Fruit fly (Drosophila melanogaster) whole organism, embryonic: ENCODE data around the gene CG32073.

Experiments used
- ATbp ChIP-seq: fragments of 200-800 bp; sonication (Bioruptor generic); optimal IDR thresholded peaks from 2 replicates; lab custom pipeline; 2017; ENCODE audit warnings: missing biosample characterization, mild to moderate bottlenecking, missing genetic modification characterization, missing genetic modification reagents
- Abd-B ChIP-seq: fragments of 200-800 bp; sonication (Bioruptor generic); optimal IDR thresholded peaks from 2 replicates; lab custom pipeline; 2018; ENCODE audit warnings: missing biosample characterization, mild to moderate bottlenecking, missing genetic modification characterization, moderate library complexity
- B-H1 ChIP-seq: fragments of 200-800 bp; sonication (Bioruptor generic); IDR thresholded peaks from 3 replicates; pipeline ENCODE4 v1.3.6; 2022; ENCODE audit warnings: missing biosample characterization, missing genetic modification characterization
- CG1024 ChIP-seq: fragments of 200-800 bp; sonication (Bioruptor generic); IDR thresholded peaks from 2 replicates; pipeline ENCODE4 v1.3.6; 2022; ENCODE audit warnings: missing biosample characterization, missing genetic modification characterization
- CG10654 ChIP-seq: fragments of 200-800 bp; sonication (Bioruptor generic); optimal IDR thresholded peaks from 2 replicates; lab custom pipeline; 2016; ENCODE audit warnings: missing biosample characterization, missing genetic modification characterization
- CG10979 ChIP-seq: fragments of 200-800 bp; sonication (Bioruptor generic); optimal IDR thresholded peaks from 2 replicates; lab custom pipeline; 2018; ENCODE audit warnings: missing biosample characterization, mild to moderate bottlenecking, missing genetic modification characterization, moderate library complexity
- CG11247 ChIP-seq: fragments of 200-800 bp; sonication (Bioruptor generic); IDR thresholded peaks from 2 replicates; pipeline ENCODE4 v1.3.6; 2022; ENCODE audit warnings: missing biosample characterization, missing genetic modification characterization
- CG11696 ChIP-seq: fragments of 200-800 bp; sonication (Bioruptor generic); IDR thresholded peaks from 2 replicates; pipeline ENCODE4 v1.3.6; 2022; ENCODE audit warnings: missing biosample characterization, missing genetic modification characterization
- CG12744 ChIP-seq: fragments of 200-800 bp; sonication (Bioruptor generic); optimal IDR thresholded peaks from 2 replicates; lab custom pipeline; 2016; ENCODE audit warnings: missing biosample characterization, missing genetic modification characterization
- CG1529 ChIP-seq: fragments of 200-800 bp; sonication (Bioruptor generic); optimal IDR thresholded peaks from 3 replicates; lab custom pipeline; 2018; ENCODE audit warnings: missing biosample characterization, missing genetic modification characterization
- CG2129 ChIP-seq: fragments of 200-800 bp; sonication (Bioruptor generic); IDR thresholded peaks from 2 replicates; pipeline ENCODE4 v1.3.6; 2022; ENCODE audit warnings: missing biosample characterization, missing genetic modification characterization; ENCODE audit not compliant: partially characterized antibody
- CG2199 ChIP-seq: fragments of 200-800 bp; sonication (Bioruptor generic); IDR thresholded peaks from 3 replicates; pipeline ENCODE4 v1.3.6; 2022; ENCODE audit warnings: missing biosample characterization, missing genetic modification characterization
- CG42726 ChIP-seq: fragments of 200-800 bp; sonication (Bioruptor generic); IDR thresholded peaks from 2 replicates; pipeline ENCODE4 v1.3.6; 2022; ENCODE audit warnings: missing biosample characterization, missing genetic modification characterization; ENCODE audit not compliant: partially characterized antibody
- CG4707 ChIP-seq: fragments of 200-800 bp; sonication (Bioruptor generic); optimal IDR thresholded peaks from 2 replicates; lab custom pipeline; 2018; ENCODE audit warnings: missing biosample characterization, mild to moderate bottlenecking, missing genetic modification characterization, moderate library complexity
- CG6765 ChIP-seq: fragments of 200-800 bp; sonication (Bioruptor generic); optimal IDR thresholded peaks from 3 replicates; lab custom pipeline; 2017; ENCODE audit warnings: missing biosample characterization, mild to moderate bottlenecking, missing genetic modification characterization
- CG7372 ChIP-seq: fragments of 200-800 bp; sonication (Bioruptor generic); IDR thresholded peaks from 2 replicates; pipeline ENCODE4 v1.3.6; 2022; ENCODE audit warnings: missing biosample characterization, missing genetic modification characterization
- CrebB ChIP-seq: fragments of 200-800 bp; sonication (Bioruptor generic); optimal IDR thresholded peaks from 3 replicates; lab custom pipeline; 2018; ENCODE audit warnings: missing biosample characterization, mild to moderate bottlenecking, missing genetic modification characterization
- Doc3 ChIP-seq: fragments of 200-800 bp; sonication (Bioruptor generic); IDR thresholded peaks from 3 replicates; pipeline ENCODE4 v1.3.6; 2022; ENCODE audit warnings: missing biosample characterization, missing genetic modification characterization; ENCODE audit not compliant: partially characterized antibody
- HLH54F ChIP-seq: fragments of 200-800 bp; sonication (Bioruptor generic); optimal IDR thresholded peaks from 3 replicates; lab custom pipeline; 2016; ENCODE audit warnings: missing biosample characterization, missing genetic modification characterization
- Med ChIP-seq: fragments of 200-800 bp; sonication (Bioruptor generic); peaks from one replicate; lab custom pipeline; 2016; ENCODE audit warnings: missing biosample characterization, missing genetic modification characterization, mild to moderate bottlenecking, inconsistent platforms, moderate library complexity
- Mes4 ChIP-seq: fragments of 200-800 bp; sonication (Bioruptor generic); optimal IDR thresholded peaks from 2 replicates; lab custom pipeline; 2016; ENCODE audit warnings: missing biosample characterization, missing genetic modification characterization
- Opbp ChIP-seq: fragments of 200-800 bp; sonication (Bioruptor generic); IDR thresholded peaks from 3 replicates; pipeline ENCODE4 v1.3.6; 2022; ENCODE audit warnings: missing biosample characterization, missing genetic modification characterization; ENCODE audit not compliant: partially characterized antibody
- Poxn ChIP-seq: fragments of 200-800 bp; sonication (Bioruptor generic); IDR thresholded peaks from 2 replicates; pipeline ENCODE4 v1.3.6; 2022; ENCODE audit warnings: missing biosample characterization, missing genetic modification characterization
- Scr ChIP-seq: fragments of 200-800 bp; sonication (Bioruptor generic); IDR thresholded peaks from 2 replicates; pipeline ENCODE4 v1.3.6; 2022; ENCODE audit warnings: missing biosample characterization, missing genetic modification characterization; ENCODE audit not compliant: partially characterized antibody
- Six4 ChIP-seq: fragments of 200-800 bp; sonication (Bioruptor generic); optimal IDR thresholded peaks from 2 replicates; lab custom pipeline; 2016; ENCODE audit warnings: missing biosample characterization, missing genetic modification characterization
- Sox102F ChIP-seq: fragments of 200-800 bp; sonication (Bioruptor generic); optimal IDR thresholded peaks from 2 replicates; lab custom pipeline; 2018; ENCODE audit warnings: missing biosample characterization, mild to moderate bottlenecking, missing genetic modification characterization, moderate library complexity
- Spps ChIP-seq: fragments of 200-800 bp; sonication (Bioruptor generic); optimal IDR thresholded peaks from 2 replicates; lab custom pipeline; 2018; ENCODE audit warnings: missing biosample characterization, mild to moderate bottlenecking, missing genetic modification characterization
- Sry-δ ChIP-seq: fragments of 200-800 bp; sonication (Bioruptor generic); optimal IDR thresholded peaks from 2 replicates; lab custom pipeline; 2016; ENCODE audit warnings: missing biosample characterization, missing genetic modification characterization
- Trl ChIP-seq, 3 experiments: fragments of >200 bp in 2 of 3; fragments of 200-800 bp in 1 of 3; sonication (Bioruptor generic) in 1 of 3; optimal IDR thresholded peaks; 2 replicates in 1 of 3; 3 replicates in 2 of 3; lab custom pipeline; 2016 to 2017; ENCODE audit warnings: missing biosample characterization in 1 of 3, missing genetic modification characterization in 1 of 3
- abd-A ChIP-seq: fragments of 200-800 bp; sonication (Bioruptor generic); optimal IDR thresholded peaks from 3 replicates; lab custom pipeline; 2019; ENCODE audit warnings: missing biosample characterization, mild to moderate bottlenecking, missing genetic modification characterization, moderate library complexity
- chif ChIP-seq, 2 experiments: fragments of 200-800 bp; sonication (Bioruptor generic); optimal IDR thresholded peaks; 3 replicates each; lab custom pipeline; 2016; ENCODE audit warnings: missing biosample characterization in 2 of 2, missing genetic modification characterization in 2 of 2
- ci ChIP-seq: fragments of 200-800 bp; sonication (Bioruptor generic); IDR thresholded peaks from 3 replicates; pipeline ENCODE4 v1.3.6; 2022; ENCODE audit warnings: missing biosample characterization, missing genetic modification characterization
- croc ChIP-seq: fragments of 200-800 bp; sonication (Bioruptor generic); conservative IDR thresholded peaks from 3 replicates; pipeline ENCODE4 v1.3.6; 2022; ENCODE audit warnings: missing biosample characterization, missing genetic modification characterization
- crol ChIP-seq: fragments of 200-800 bp; sonication (Bioruptor generic); IDR thresholded peaks from 2 replicates; pipeline ENCODE4 v1.3.6; 2022; ENCODE audit warnings: missing biosample characterization, missing genetic modification characterization
- exex ChIP-seq: fragments of 200-800 bp; sonication (Bioruptor generic); optimal IDR thresholded peaks from 4 replicates; lab custom pipeline; 2018; ENCODE audit warnings: missing biosample characterization, mild to moderate bottlenecking, missing genetic modification characterization, moderate library complexity
- gro ChIP-seq: fragments of 200-800 bp; sonication (Bioruptor generic); optimal IDR thresholded peaks from 2 replicates; lab custom pipeline; 2016; ENCODE audit warnings: missing biosample characterization, missing genetic modification characterization
- jing ChIP-seq: fragments of 200-800 bp; sonication (Bioruptor generic); optimal IDR thresholded peaks from 2 replicates; lab custom pipeline; 2018; ENCODE audit warnings: missing biosample characterization, mild to moderate bottlenecking, missing genetic modification characterization
- ken ChIP-seq: fragments of 200-800 bp; sonication (Bioruptor generic); IDR thresholded peaks from 3 replicates; pipeline ENCODE4 v1.3.6; 2022; ENCODE audit warnings: missing biosample characterization, missing genetic modification characterization
- lilli ChIP-seq: fragments of 200-800 bp; sonication (Bioruptor generic); optimal IDR thresholded peaks from 3 replicates; lab custom pipeline; 2016; ENCODE audit warnings: missing biosample characterization, missing genetic modification characterization
- lov ChIP-seq, 2 experiments: fragments of 200-800 bp in 1 of 2; fragments of >200 bp in 1 of 2; sonication (Bioruptor generic) in 1 of 2; IDR thresholded peaks in 1 of 2; optimal IDR thresholded peaks in 1 of 2; 2 replicates in 1 of 2; 3 replicates in 1 of 2; pipeline versions ENCODE4 v1.3.6 to Lab custom; 2017 to 2022; ENCODE audit warnings: missing biosample characterization in 1 of 2, missing genetic modification characterization in 1 of 2
- mirr ChIP-seq: fragments of 200-800 bp; sonication (Bioruptor generic); optimal IDR thresholded peaks from 3 replicates; lab custom pipeline; 2018; ENCODE audit warnings: missing biosample characterization, mild to moderate bottlenecking, missing genetic modification characterization
- pb ChIP-seq: fragments of 200-800 bp; sonication (Bioruptor generic); optimal IDR thresholded peaks from 3 replicates; lab custom pipeline; 2016; ENCODE audit warnings: missing biosample characterization, missing genetic modification characterization
- ranshi ChIP-seq: fragments of 200-800 bp; sonication (Bioruptor generic); IDR thresholded peaks from 2 replicates; pipeline ENCODE4 v1.3.6; 2022; ENCODE audit warnings: missing biosample characterization, missing genetic modification characterization
- schlank ChIP-seq: fragments of 200-800 bp; sonication (Bioruptor generic); optimal IDR thresholded peaks from 2 replicates; lab custom pipeline; 2018; ENCODE audit warnings: missing biosample characterization, mild to moderate bottlenecking, missing genetic modification characterization
- so ChIP-seq: fragments of 200-800 bp; sonication (Bioruptor generic); IDR thresholded peaks from 3 replicates; pipeline ENCODE4 v1.3.6; 2022; ENCODE audit warnings: missing biosample characterization, missing genetic modification characterization
- sug ChIP-seq: fragments of 200-800 bp; optimal IDR thresholded peaks from 2 replicates; lab custom pipeline; 2019; ENCODE audit warnings: missing biosample characterization, mild to moderate bottlenecking, missing genetic modification characterization, moderate library complexity
- tio ChIP-seq: fragments of 200-800 bp; sonication (Bioruptor generic); optimal IDR thresholded peaks from 2 replicates; lab custom pipeline; 2017; ENCODE audit warnings: missing biosample characterization, missing genetic modification characterization, inconsistent platforms
- tna ChIP-seq: fragments of 200-800 bp; sonication (Bioruptor generic); IDR thresholded peaks from 2 replicates; pipeline ENCODE4 v1.3.6; 2022; ENCODE audit warnings: missing biosample characterization, missing genetic modification characterization; ENCODE audit not compliant: partially characterized antibody
- zfh2 ChIP-seq: fragments of 200-800 bp; sonication (Bioruptor generic); optimal IDR thresholded peaks from 2 replicates; lab custom pipeline; 2016; ENCODE audit warnings: missing biosample characterization, missing genetic modification characterization

CG32073 gene

DNA sequence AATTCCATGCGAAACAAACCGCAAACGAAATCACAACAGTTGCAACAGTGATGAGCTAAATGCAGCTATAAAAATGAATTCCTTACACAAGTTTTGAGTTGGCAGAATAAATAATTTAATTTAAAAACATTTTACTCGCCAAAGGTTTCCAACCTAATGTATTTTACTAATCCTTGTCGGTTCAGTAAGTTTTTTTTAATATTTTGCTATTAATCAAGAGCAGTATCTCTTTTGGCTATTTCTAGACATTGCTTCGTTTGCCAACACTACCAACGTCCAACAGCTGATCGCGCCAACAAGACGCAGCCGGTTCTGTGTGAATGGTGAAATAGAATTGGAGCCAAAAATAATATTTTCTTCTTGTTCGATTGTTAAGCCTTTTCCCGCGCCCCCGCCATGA is 42.7 kb downstream of the CG32073 start, which contains the start of the genes CG32075, CG45101 and SuUR (continued):
- TF ChIP-seq Abd-B (GFP tag; lab: Kevin White, UChicago): peak; percentile 89
- TF ChIP-seq CG1024 (GFP tag; lab: Robert Waterston, UW): peak; percentile 79
- TF ChIP-seq CG1529 (GFP tag; lab: Kevin White, UChicago): peak; percentile 59
- peak; percentile 89 for TF ChIP-seq ken (GFP tag; lab: Robert Waterston, UW)
- TF ChIP-seq jing (GFP tag; lab: Kevin White, UChicago): peak; percentile 67
- TF ChIP-seq Sox102F: peak; percentile 91
- peak; percentile 9 for TF ChIP-seq CG6765 (GFP tag; lab: Kevin White, UChicago)
- peak; percentile 84 for TF ChIP-seq CG11247
- TF ChIP-seq mirr: peak; percentile 5
- TF ChIP-seq ATbp: peak; percentile 60
- no peak for TF ChIP-seq Scr (GFP tag; lab: Robert Waterston, UW)
- TF ChIP-seq schlank (tag; lab: Kevin White, UChicago): peak; percentile 25
- peak; percentile 75 for TF ChIP-seq Mes4 (GFP tag; lab: Kevin White, UChicago)
- peak; percentile 76 for TF ChIP-seq CG10979 (tag; lab: Kevin White, UChicago)
- peak; percentile 34; the same call in 1 of the 2 replicates for TF ChIP-seq Poxn (GFP tag; lab: Robert Waterston, UW)
- TF ChIP-seq crol: no peak
- peak; percentile 95 for TF ChIP-seq lilli (GFP tag; lab: Kevin White, UChicago)
- TF ChIP-seq so: peak; percentile 78; the same call in 2 of the 3 replicates
- peak; percentile 41; the same call in 1 of the 2 replicates for TF ChIP-seq CG11696 (GFP tag; lab: Robert Waterston, UW)
- TF ChIP-seq pb (GFP tag; lab: Kevin White, UChicago): peak; percentile 43
- peak; percentile 92 for TF ChIP-seq HLH54F (GFP tag; lab: Kevin White, UChicago)
- TF ChIP-seq Med: peak; percentile 99
- peak; percentile 80 for TF ChIP-seq CG7372 (GFP tag; lab: Robert Waterston, UW)
- no peak for TF ChIP-seq lov (optimal IDR thresholded peaks at IDR 0.05; lab: Kevin White, UChicago)
- 0 out of 3 replicates have a peak, but pooled peaks have one; percentile 58 for TF ChIP-seq lov (GFP tag; IDR thresholded peaks at IDR 0.05; lab: Robert Waterston, UW)
- peak; percentile 89 for TF ChIP-seq CG12744 (GFP tag; lab: Kevin White, UChicago)
- TF ChIP-seq Six4 (GFP tag; lab: Kevin White, UChicago): peak; percentile 83
- no peak for TF ChIP-seq CG42726
- peak; percentile 86 for TF ChIP-seq ranshi (GFP tag; lab: Robert Waterston, UW)
- TF ChIP-seq Sry-δ: peak; percentile 63
- TF ChIP-seq tna (GFP tag; lab: Robert Waterston, UW): no peak
- TF ChIP-seq abd-A (tag; lab: Kevin White, UChicago): no peak
- peak; percentile 89 to 94 for TF ChIP-seq chif (GFP tag; optimal IDR thresholded peaks at IDR 0.05; lab: Kevin White, UChicago)
- TF ChIP-seq CG10654 (GFP tag; lab: Kevin White, UChicago): peak; percentile 67
- peak; percentile 87; the same call in 2 of the 3 replicates for TF ChIP-seq ci (GFP tag; lab: Robert Waterston, UW)
- no peak for TF ChIP-seq Trl (optimal IDR thresholded peaks at IDR 0.05; lab: Kevin White, UChicago)
- peak; percentile 93 for TF ChIP-seq Trl (GFP tag; optimal IDR thresholded peaks at IDR 0.05; lab: Kevin White, UChicago)
- peak; percentile 77 for TF ChIP-seq gro
- peak; percentile 51 for TF ChIP-seq exex (tag; lab: Kevin White, UChicago)
- TF ChIP-seq B-H1 (GFP tag; lab: Robert Waterston, UW): peak; percentile 75
- TF ChIP-seq Spps (tag; lab: Kevin White, UChicago): peak; percentile 76
- TF ChIP-seq Doc3 (GFP tag; lab: Robert Waterston, UW): no peak
- peak; percentile 56; the same call in 1 of the 3 replicates for TF ChIP-seq CG2199
- TF ChIP-seq CrebB (tag; lab: Kevin White, UChicago): peak; percentile 58
- TF ChIP-seq tio (GFP tag; lab: Kevin White, UChicago): peak; percentile 85
- peak; percentile 74 for TF ChIP-seq croc (GFP tag; lab: Robert Waterston, UW)
- TF ChIP-seq CG2129 (GFP tag; lab: Robert Waterston, UW): no peak
- peak; percentile 88 for TF ChIP-seq sug (tag; lab: Kevin White, UChicago)
- TF ChIP-seq CG4707 (GFP tag; lab: Kevin White, UChicago): no peak
- no peak for TF ChIP-seq Opbp (GFP tag; lab: Robert Waterston, UW)
- peak; percentile 94 for TF ChIP-seq zfh2 (GFP tag; lab: Kevin White, UChicago)
